Worm (Caenorhabditis elegans): ENCODE results near the gene his-61.

his-61 gene

ce11 chrIV:7507841-7508509, 22.0 kb upstream of the his-61 start, which contains the start of the genes vdac-1 and R05G6.5 (continued):
- TF ChIP-seq tbp1 (GFP tag; optimal IDR thresholded peaks at IDR 0.05) (peak; percentile 55), tlf-1 (GFP tag; optimal IDR thresholded peaks at IDR 0.05) (no peak), die-1 (tag; optimal IDR thresholded peaks at IDR 0.05) (peak; percentile 16), K12H6.12 (tag; optimal IDR thresholded peaks at IDR 0.05) (peak; percentile 51), nhr-179 (tag; optimal IDR thresholded peaks at IDR 0.05) (no peak), F10E7.11 (tag; optimal IDR thresholded peaks at IDR 0.05) (no peak), ceh-40 (GFP tag; IDR thresholded peaks at IDR 0.05) (no peak), B0261.1 (tag; optimal IDR thresholded peaks at IDR 0.05) (no peak), sea-2 (GFP tag; IDR thresholded peaks at IDR 0.05) (no peak), snpc-4 (GFP tag; optimal IDR thresholded peaks at IDR 0.05) (peak; percentile 22), snpc-4 (tag; optimal IDR thresholded peaks at IDR 0.05) (peak; percentile 17 to 58 (median 24))

DNA sequence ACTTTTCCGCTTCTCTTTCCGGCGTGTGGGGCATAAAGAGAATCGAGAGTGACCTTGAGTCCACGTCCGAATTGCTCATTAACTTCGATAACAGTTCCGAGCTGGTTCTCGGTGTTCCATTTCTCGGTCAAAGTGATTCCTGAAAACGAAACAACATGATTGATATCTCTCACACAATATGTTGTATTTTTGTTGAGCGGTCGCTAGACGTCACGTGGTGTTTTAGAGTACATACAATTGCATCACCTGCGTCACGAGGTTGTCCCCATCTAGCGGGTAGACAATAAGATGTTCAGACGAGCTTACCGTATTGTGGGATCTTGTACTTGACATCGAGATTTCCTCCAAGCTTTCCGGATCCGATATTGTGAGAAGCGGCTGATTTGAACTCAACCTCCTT, 21.3 kb upstream of the his-61 start:
- TF ChIP-seq ZK185.1 (tag; optimal IDR thresholded peaks at IDR 0.05; ENCODE audit: poor library complexity, severe bottlenecking) (peak; percentile 54), lin-40 (tag; optimal IDR thresholded peaks at IDR 0.05) (peak; percentile 35), pbrm-1 (GFP tag; IDR thresholded peaks at IDR 0.05) (peak; percentile 37; the same call in 1 of the 2 replicates), die-1 (tag; optimal IDR thresholded peaks at IDR 0.05) (no peak), ceh-40 (GFP tag; IDR thresholded peaks at IDR 0.05) (0 out of 2 replicates have a peak, but pooled peaks have one; percentile 62), let-607 (tag; optimal IDR thresholded peaks at IDR 0.05) (no peak), sptf-2 (GFP tag; optimal IDR thresholded peaks at IDR 0.05) (peak; percentile 0), Y53G8AR.9 (GFP tag; conservative IDR thresholded peaks at IDR 0.05) (peak; percentile 47; the same call in 1 of the 2 replicates), madf-3 (GFP tag; IDR thresholded peaks at IDR 0.05) (0 out of 2 replicates have a peak, but pooled peaks have one; percentile 54), cebp-1 (GFP tag; IDR thresholded peaks at IDR 0.05) (no peak), cebp-1 (tag; optimal IDR thresholded peaks at IDR 0.05) (peak; percentile 57), nfya-1 (tag; optimal IDR thresholded peaks at IDR 0.05; ENCODE audit: borderline replicate concordance, insufficient read depth) (no peak), Y67H2A.10 (GFP tag; conservative IDR thresholded peaks at IDR 0.05) (0 out of 2 replicates have a peak, but pooled peaks have one; percentile 51), lin-54 (GFP tag; optimal IDR thresholded peaks at IDR 0.05) (peak; percentile 21), hrde-1 (tag; optimal IDR thresholded peaks at IDR 0.05; ENCODE audit: borderline replicate concordance) (no peak), ztf-6 (GFP tag; IDR thresholded peaks at IDR 0.05) (no peak), F23B12.7 (tag; optimal IDR thresholded peaks at IDR 0.05; ENCODE audit: insufficient read depth) (no peak)

DNA sequence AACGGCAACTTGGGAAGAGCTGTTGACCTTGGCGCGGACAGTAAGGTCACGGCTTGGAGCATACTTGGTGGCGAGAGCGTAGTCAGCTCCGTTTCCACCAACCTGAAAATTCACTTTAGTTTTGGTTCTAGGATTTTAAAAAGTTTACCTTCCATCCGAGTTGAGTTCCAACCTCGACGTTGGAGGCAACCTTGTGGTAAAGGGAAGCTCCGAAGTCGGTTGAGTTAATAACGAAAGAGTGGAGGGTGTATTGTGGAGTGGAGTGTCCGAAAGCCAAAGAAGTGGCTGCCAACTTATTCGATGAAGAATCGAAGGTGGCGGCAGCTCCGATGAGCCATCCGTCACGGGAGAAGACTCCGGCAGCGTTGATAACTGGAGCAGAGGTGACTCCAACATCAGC, 20.7 kb upstream of the his-61 start:
- TF ChIP-seq Y79H2A.3 (GFP tag; conservative IDR thresholded peaks at IDR 0.05) = no peak
- no peak for TF ChIP-seq ekl-4 (GFP tag; IDR thresholded peaks at IDR 0.05)
- no peak for TF ChIP-seq T26A5.8 (tag; optimal IDR thresholded peaks at IDR 0.05)
- TF ChIP-seq hsf-1 (GFP tag; IDR thresholded peaks at IDR 0.05) = no peak
- TF ChIP-seq madf-3 (GFP tag; IDR thresholded peaks at IDR 0.05) = no peak
- TF ChIP-seq pbrm-1 (GFP tag; IDR thresholded peaks at IDR 0.05) = 0 out of 2 replicates have a peak, but pooled peaks have one; percentile 25
- TF ChIP-seq F22D6.2 (tag; optimal IDR thresholded peaks at IDR 0.05) = no peak
- TF ChIP-seq cebp-1 (GFP tag; IDR thresholded peaks at IDR 0.05) = no peak
- no peak for TF ChIP-seq cebp-1 (tag; optimal IDR thresholded peaks at IDR 0.05)
- TF ChIP-seq ets-4 (GFP tag; optimal IDR thresholded peaks at IDR 0.05) = peak; percentile 5
- TF ChIP-seq athp-1 (tag; optimal IDR thresholded peaks at IDR 0.05) = no peak
- TF ChIP-seq B0019.2 (GFP tag; conservative IDR thresholded peaks at IDR 0.05) = no peak
- TF ChIP-seq madf-6 (GFP tag; IDR thresholded peaks at IDR 0.05) = 0 out of 2 replicates have a peak, but pooled peaks have one; percentile 9
- no peak; the same call in 1 of the 2 replicates for TF ChIP-seq mcd-1 (GFP tag; IDR thresholded peaks at IDR 0.05)
- TF ChIP-seq F52B5.7 (tag; optimal IDR thresholded peaks at IDR 0.05) = no peak
- TF ChIP-seq hlh-12 (tag; optimal IDR thresholded peaks at IDR 0.05) = no peak
- 0 out of 2 replicates have a peak, but pooled peaks have one; percentile 6 for TF ChIP-seq hmg-1.2 (GFP tag; IDR thresholded peaks at IDR 0.05)
- no peak for TF ChIP-seq nfya-1 (tag; optimal IDR thresholded peaks at IDR 0.05; ENCODE audit: borderline replicate concordance, insufficient read depth)
- 0 out of 2 replicates have a peak, but pooled peaks have one; percentile 46 for TF ChIP-seq Y53G8AR.9 (GFP tag; conservative IDR thresholded peaks at IDR 0.05)
- TF ChIP-seq T07F8.4 (tag; optimal IDR thresholded peaks at IDR 0.05) = no peak

Data from whole organism, young adult.